Worm (Caenorhabditis elegans) whole organism, L4/young adult: Measurements from ENCODE around the gene daf-28.

Experiments
- W03F9.2 ChIP-seq: fragments of 150-350 bp; optimal IDR thresholded peaks from 2 replicates; lab custom pipeline; 2014; ENCODE audit warnings: missing biosample characterization, missing genetic modification characterization
- dao-5 ChIP-seq: sonication (generic microtip); optimal IDR thresholded peaks from 2 replicates; lab custom pipeline; 2016; ENCODE audit warnings: missing genotype, missing genetic modification characterization, moderate library complexity, missing compliant biosample characterization
- him-1 ChIP-seq: sonication (generic microtip); optimal IDR thresholded peaks from 2 replicates; lab custom pipeline; 2016; ENCODE audit warnings: missing genotype, missing genetic modification reagents, missing genetic modification characterization, missing compliant biosample characterization

ce11 chrV:19857334-19857733 is 42.4 kb downstream of the daf-28 start, which contains the start of gene Y116F11B.8:
- TF ChIP-seq W03F9.2 (no peak), him-1 (tag; lab: Kevin White, UChicago) (no peak), dao-5 (tag; lab: Kevin White, UChicago) (no peak)
